Fruit fly (Drosophila melanogaster): ENCODE measurements around the gene CG2100.

Gene CG2100

dm6 chr3R:5742278-5743196 lies 6.4 kb upstream of the CG2100 start, which contains the start of the genes Sym and Madm (continued):
- TF ChIP-seq CG17186 (GFP tag; optimal IDR thresholded peaks at IDR 0.05) (peak; percentile 67), CG8281 (tag; optimal IDR thresholded peaks at IDR 0.05) (no peak), nau (GFP tag; optimal IDR thresholded peaks at IDR 0.05) (no peak), lbe (GFP tag; optimal IDR thresholded peaks at IDR 0.05) (no peak), BEAF-32 (GFP tag; optimal IDR thresholded peaks at IDR 0.05) (peak; percentile 95), CG10462 (GFP tag; optimal IDR thresholded peaks at IDR 0.05) (no peak), Hsf (GFP tag; optimal IDR thresholded peaks at IDR 0.05) (peak; percentile 55), Lhr (GFP tag; optimal IDR thresholded peaks at IDR 0.05) (no peak), pros (GFP tag; optimal IDR thresholded peaks at IDR 0.05) (no peak), Med (GFP tag) (peak; percentile 77), CG10543 (GFP tag; optimal IDR thresholded peaks at IDR 0.05) (peak; percentile 14), Elba2 (GFP tag; optimal IDR thresholded peaks at IDR 0.05) (peak; percentile 39), CG17359 (tag; optimal IDR thresholded peaks at IDR 0.05) (no peak), Doc2 (GFP tag; IDR thresholded peaks at IDR 0.05) (no peak), hkb (optimal IDR thresholded peaks at IDR 0.05) (no peak), hkb (GFP tag; IDR thresholded peaks at IDR 0.05) (no peak), CG3407 (GFP tag; optimal IDR thresholded peaks at IDR 0.05) (no peak), zf30C (GFP tag; optimal IDR thresholded peaks at IDR 0.05) (no peak), CG18599 (GFP tag; optimal IDR thresholded peaks at IDR 0.05) (peak; percentile 54), cwo (GFP tag; optimal IDR thresholded peaks at IDR 0.05) (no peak), gro (GFP tag; optimal IDR thresholded peaks at IDR 0.05) (peak; percentile 63), NFAT (GFP tag; IDR thresholded peaks at IDR 0.05) (no peak), CG1647 (GFP tag; optimal IDR thresholded peaks at IDR 0.05) (no peak), Scr (GFP tag; IDR thresholded peaks at IDR 0.05; ENCODE audit: partially characterized antibody) (peak; percentile 90), CG7372 (GFP tag; IDR thresholded peaks at IDR 0.05) (no peak), CG10274 (GFP tag; optimal IDR thresholded peaks at IDR 0.05) (peak; percentile 48), Ada2b (GFP tag; IDR thresholded peaks at IDR 0.05) (no peak), CG12299 (tag; optimal IDR thresholded peaks at IDR 0.05) (no peak), CG12071 (GFP tag; optimal IDR thresholded peaks at IDR 0.05) (no peak), CG7556 (GFP tag; optimal IDR thresholded peaks at IDR 0.05) (peak; percentile 7), CG1529 (GFP tag; optimal IDR thresholded peaks at IDR 0.05) (no peak), org-1 (GFP tag; optimal IDR thresholded peaks at IDR 0.05) (no peak), Adf1 (GFP tag; IDR thresholded peaks at IDR 0.05) (peak; percentile 96), CG7987 (GFP tag; optimal IDR thresholded peaks at IDR 0.05) (no peak), Opbp (GFP tag; IDR thresholded peaks at IDR 0.05; ENCODE audit: partially characterized antibody) (peak; percentile 73; the same call in 2 of the 3 replicates), sima (GFP tag; optimal IDR thresholded peaks at IDR 0.05) (no peak), bsh (GFP tag; optimal IDR thresholded peaks at IDR 0.05) (peak in 1 of 2 experiments; percentile 22), CG6813 (GFP tag; optimal IDR thresholded peaks at IDR 0.05) (no peak), ATbp (GFP tag; optimal IDR thresholded peaks at IDR 0.05) (no peak), p53 (GFP tag; optimal IDR thresholded peaks at IDR 0.05) (no peak), ssp (GFP tag; IDR thresholded peaks at IDR 0.05) (peak; percentile 60; the same call in 1 of the 2 replicates), Nf-YB (GFP tag; optimal IDR thresholded peaks at IDR 0.05) (no peak), jing (GFP tag; optimal IDR thresholded peaks at IDR 0.05) (no peak), CG31441 (GFP tag; IDR thresholded peaks at IDR 0.05) (no peak; the same call in 1 of the 2 replicates), mld (GFP tag; IDR thresholded peaks at IDR 0.05; ENCODE audit: partially characterized antibody) (no peak; the same call in 2 of the 3 replicates), Atf-2 (GFP tag; optimal IDR thresholded peaks at IDR 0.05) (no peak), fd96Cb (tag; optimal IDR thresholded peaks at IDR 0.05) (peak; percentile 23), CG15269 (tag; optimal IDR thresholded peaks at IDR 0.05) (no peak)

Data from whole organism, embryonic.